Fruit fly (Drosophila melanogaster): ENCODE results near the gene hzg.

hzg gene

dm6 chr3L:16037048-16037477 is 32.5 kb upstream of the hzg start (continued):
- TF ChIP-seq CG6175 (GFP tag; IDR thresholded peaks at IDR 0.05) (0 out of 3 replicates have a peak, but pooled peaks have one; percentile 37), CG14965 (GFP tag; optimal IDR thresholded peaks at IDR 0.05; ENCODE audit: borderline replicate concordance) (no peak), ato (GFP tag; IDR thresholded peaks at IDR 0.05; ENCODE audit: partially characterized antibody) (peak; percentile 65; the same call in 1 of the 2 replicates), CG17829 (tag; optimal IDR thresholded peaks at IDR 0.05) (peak; percentile 80), oc (tag; optimal IDR thresholded peaks at IDR 0.05) (peak; percentile 75), CG10959 (GFP tag; IDR thresholded peaks at IDR 0.05) (0 out of 2 replicates have a peak, but pooled peaks have one; percentile 28), CG8924 (tag; optimal IDR thresholded peaks at IDR 0.05) (peak; percentile 67), NC2β (GFP tag; optimal IDR thresholded peaks at IDR 0.05) (peak; percentile 66), CG3163 (GFP tag; optimal IDR thresholded peaks at IDR 0.05) (peak; percentile 41), Lpt (GFP tag; optimal IDR thresholded peaks at IDR 0.05) (no peak), Hand (GFP tag; optimal IDR thresholded peaks at IDR 0.05) (peak; percentile 77), CG6765 (GFP tag; optimal IDR thresholded peaks at IDR 0.05) (peak; percentile 74), tin (GFP tag; optimal IDR thresholded peaks at IDR 0.05) (peak; percentile 81), lov (optimal IDR thresholded peaks at IDR 0.05) (no peak), lov (GFP tag; IDR thresholded peaks at IDR 0.05) (peak; percentile 76; the same call in 2 of the 3 replicates), gro (GFP tag; optimal IDR thresholded peaks at IDR 0.05) (peak; percentile 88), CG6791 (GFP tag; IDR thresholded peaks at IDR 0.05; ENCODE audit: partially characterized antibody) (peak; percentile 68), grau (tag; optimal IDR thresholded peaks at IDR 0.05) (peak; percentile 76), CG31388 (GFP tag; optimal IDR thresholded peaks at IDR 0.05) (no peak), CTCF (GFP tag; optimal IDR thresholded peaks at IDR 0.05) (peak; percentile 77), Blimp-1 (GFP tag; optimal IDR thresholded peaks at IDR 0.05) (peak; percentile 70), emc (GFP tag; optimal IDR thresholded peaks at IDR 0.05) (peak; percentile 48), hth (optimal IDR thresholded peaks at IDR 0.05) (no peak), cas (GFP tag; IDR thresholded peaks at IDR 0.05) (peak; percentile 72; the same call in 1 of the 2 replicates), lab (GFP tag; optimal IDR thresholded peaks at IDR 0.05) (peak; percentile 86), ase (GFP tag; IDR thresholded peaks at IDR 0.05) (peak; percentile 63; the same call in 2 of the 3 replicates), lbe (GFP tag; optimal IDR thresholded peaks at IDR 0.05) (peak; percentile 18), pita (GFP tag; optimal IDR thresholded peaks at IDR 0.05) (peak; percentile 98), CG9609 (GFP tag; optimal IDR thresholded peaks at IDR 0.05) (peak; percentile 60), YL-1 (GFP tag; optimal IDR thresholded peaks at IDR 0.05) (no peak), CG14860 (GFP tag; IDR thresholded peaks at IDR 0.05; ENCODE audit: partially characterized antibody) (peak; percentile 65), CG9932 (GFP tag; IDR thresholded peaks at IDR 0.05) (peak; percentile 85), CG16779 (GFP tag; IDR thresholded peaks at IDR 0.05) (0 out of 2 replicates have a peak, but pooled peaks have one; percentile 80), sqz (GFP tag; optimal IDR thresholded peaks at IDR 0.05) (no peak), CG8089 (GFP tag; optimal IDR thresholded peaks at IDR 0.05) (peak; percentile 45), CG10431 (GFP tag; optimal IDR thresholded peaks at IDR 0.05) (no peak), Jarid2 (GFP tag; optimal IDR thresholded peaks at IDR 0.05) (peak; percentile 52), Lim3 (GFP tag; IDR thresholded peaks at IDR 0.05) (0 out of 2 replicates have a peak, but pooled peaks have one; percentile 6), az2 (GFP tag; optimal IDR thresholded peaks at IDR 0.05) (peak; percentile 72), br (optimal IDR thresholded peaks at IDR 0.05) (no peak), Awh (GFP tag; IDR thresholded peaks at IDR 0.05) (peak; percentile 80), BEAF-32 (GFP tag; optimal IDR thresholded peaks at IDR 0.05) (peak; percentile 66), B-H2 (GFP tag; optimal IDR thresholded peaks at IDR 0.05) (peak; percentile 60), CG16863 (GFP tag; optimal IDR thresholded peaks at IDR 0.05) (peak; percentile 56), maf-S (GFP tag; optimal IDR thresholded peaks at IDR 0.05) (peak; percentile 67), CG17359 (tag; optimal IDR thresholded peaks at IDR 0.05) (peak; percentile 74), bsh (GFP tag; optimal IDR thresholded peaks at IDR 0.05) (peak; percentile 70 to 79), MBD-R2 (GFP tag; IDR thresholded peaks at IDR 0.05) (peak; percentile 75; the same call in 1 of the 2 replicates), NK7.1 (GFP tag; optimal IDR thresholded peaks at IDR 0.05) (peak; percentile 43), fd64A (GFP tag; optimal IDR thresholded peaks at IDR 0.05) (peak; percentile 27), CG16815 (GFP tag; optimal IDR thresholded peaks at IDR 0.05) (peak; percentile 39)
